Worm (Caenorhabditis elegans) whole organism, L3 larva: ENCODE results near the gene C29E4.10.
"Not testable (repeated sequence)": the region's sequence is repeated elsewhere in the genome, so short reads cannot be mapped to it uniquely, and the experiment has no call there.

Experiments used
- ama-1 ChIP-seq: fragments of 150-350 bp; optimal IDR thresholded peaks from 2 replicates; lab custom pipeline; 2018
- ceh-9 ChIP-seq: sonication (generic microtip); optimal IDR thresholded peaks from 2 replicates; lab custom pipeline; 2018; ENCODE audit warnings: missing biosample characterization, missing genetic modification characterization
- jun-1 ChIP-seq: fragments of 150-350 bp; optimal IDR thresholded peaks from 2 replicates; lab custom pipeline; 2014; ENCODE audit warnings: missing biosample characterization, missing genetic modification reagents, missing genetic modification characterization
- lin-39 ChIP-seq: fragments of 150-350 bp; optimal IDR thresholded peaks from 2 replicates; lab custom pipeline; 2018; ENCODE audit warnings: missing biosample characterization, missing genetic modification reagents, missing genetic modification characterization
- nhr-28 ChIP-seq: fragments of 150-350 bp; optimal IDR thresholded peaks from 2 replicates; lab custom pipeline; 2014; ENCODE audit warnings: missing biosample characterization, missing genetic modification characterization
- pha-4 ChIP-seq: fragments of 150-350 bp; optimal IDR thresholded peaks from 2 replicates; lab custom pipeline; 2014; ENCODE audit warnings: missing biosample characterization, missing genetic modification reagents, missing genetic modification characterization
- ztf-11 ChIP-seq: fragments of 150-350 bp; optimal IDR thresholded peaks from 2 replicates; lab custom pipeline; 2014; ENCODE audit warnings: missing biosample characterization, missing genetic modification characterization

DNA sequence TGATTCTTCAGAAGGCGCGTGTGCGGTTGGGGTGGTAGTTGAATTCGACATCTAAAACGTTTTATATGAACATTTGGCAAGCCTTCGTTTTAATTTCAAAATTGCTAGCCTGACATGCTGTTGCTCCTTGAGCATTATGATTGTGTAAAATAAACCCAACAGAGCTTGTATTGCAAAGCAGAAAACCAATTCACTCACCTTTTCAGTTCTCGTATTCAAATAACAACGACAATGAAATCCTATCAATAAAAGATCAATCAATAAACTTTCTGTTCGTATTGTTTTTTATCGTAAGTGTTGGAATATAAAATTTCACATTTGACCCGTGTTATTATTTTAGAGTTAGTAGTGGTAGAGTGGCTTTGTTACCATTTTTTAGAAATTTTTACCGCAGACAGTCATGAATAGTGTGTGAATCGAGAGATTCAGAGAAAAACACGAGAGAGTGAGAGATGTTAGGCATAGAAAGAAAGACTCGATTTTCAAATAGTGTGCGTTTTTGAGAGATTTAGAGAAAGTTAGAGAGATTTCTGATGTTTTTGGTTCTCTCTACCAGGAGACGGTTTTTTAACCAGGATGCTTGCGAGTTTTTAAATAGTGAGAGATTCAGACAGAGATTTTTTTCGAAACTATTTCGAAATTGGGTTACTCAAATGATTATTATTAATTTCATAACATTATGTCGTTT is 21.4 kb downstream of the C29E4.10 start, which contains the start of gene F54H12.10:
- not testable (repeated sequence) for TF ChIP-seq jun-1; pha-4 (tag; lab: Kevin White, UChicago); lin-39 (tag; lab: Kevin White, UChicago); ceh-9 (tag; lab: Kevin White, UChicago); nhr-28 (tag; lab: Kevin White, UChicago); ama-1 (lab: Kevin White, UChicago); ztf-11
